Fruit fly (Drosophila melanogaster): Measurements from ENCODE around the gene BobA.

Gene BobA

dm6 chr3L:14964862-14965261 is 18.9 kb upstream of the BobA start:
- TF ChIP-seq run (tag; optimal IDR thresholded peaks at IDR 0.05) (no peak), nerfin-1 (tag; optimal IDR thresholded peaks at IDR 0.05) (no peak), kah (GFP tag; optimal IDR thresholded peaks at IDR 0.05) (no peak), HmgZ (tag; optimal IDR thresholded peaks at IDR 0.05) (no peak), eyg (GFP tag; optimal IDR thresholded peaks at IDR 0.05) (no peak), Xbp1 (GFP tag; optimal IDR thresholded peaks at IDR 0.05) (no peak), zen (tag; optimal IDR thresholded peaks at IDR 0.05) (peak; percentile 100), Kr (GFP tag; optimal IDR thresholded peaks at IDR 0.05) (no peak), Mrtf (GFP tag; IDR thresholded peaks at IDR 0.05) (no peak), Hr51 (GFP tag; optimal IDR thresholded peaks at IDR 0.05) (no peak), tll (GFP tag; optimal IDR thresholded peaks at IDR 0.05) (peak in 1 of 2 experiments; percentile 78), CG15479 (GFP tag; optimal IDR thresholded peaks at IDR 0.05) (peak; percentile 77), Fer2 (tag; optimal IDR thresholded peaks at IDR 0.05) (no peak)

DNA sequence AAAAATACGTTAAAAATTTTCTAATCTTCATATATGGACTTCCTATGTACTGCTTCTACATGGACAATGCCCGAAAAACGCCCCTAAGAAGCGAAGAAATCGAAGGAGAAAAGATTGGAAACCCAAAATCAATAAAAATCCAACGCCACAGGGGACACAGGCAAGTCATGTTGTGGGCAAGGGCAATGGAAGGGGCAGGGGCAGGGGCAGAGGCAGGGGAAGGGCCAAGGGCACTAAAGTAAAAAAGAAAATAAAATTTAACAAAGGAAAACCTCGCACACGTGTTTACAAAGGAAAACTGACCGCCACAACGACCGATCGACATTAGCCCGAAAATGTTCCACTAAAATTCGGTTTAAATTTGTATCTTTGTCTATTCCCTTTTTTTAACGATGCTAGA is 16.8 kb upstream of the BobA start:
- peak; percentile 50; the same call in 1 of the 2 replicates for TF ChIP-seq onecut (GFP tag; IDR thresholded peaks at IDR 0.05)
- peak; percentile 86 for TF ChIP-seq twi (tag; optimal IDR thresholded peaks at IDR 0.05)
- TF ChIP-seq CG8924 (tag; optimal IDR thresholded peaks at IDR 0.05): peak; percentile 9
- no peak for TF ChIP-seq CG7357 (GFP tag; IDR thresholded peaks at IDR 0.05)
- TF ChIP-seq sens (GFP tag): peak; percentile 50
- TF ChIP-seq CG7745 (tag; optimal IDR thresholded peaks at IDR 0.05): peak; percentile 37
- peak; percentile 92 for TF ChIP-seq crol (GFP tag; IDR thresholded peaks at IDR 0.05)
- no peak for TF ChIP-seq CG17912 (GFP tag; optimal IDR thresholded peaks at IDR 0.05)
- peak; percentile 3 for TF ChIP-seq zen (tag; optimal IDR thresholded peaks at IDR 0.05)
- no peak for TF ChIP-seq CG11093 (GFP tag; IDR thresholded peaks at IDR 0.05)
- no peak for TF ChIP-seq CG15479 (GFP tag; optimal IDR thresholded peaks at IDR 0.05)
- TF ChIP-seq tll (GFP tag; optimal IDR thresholded peaks at IDR 0.05): peak in 1 of 2 experiments; percentile 31
- peak; percentile 86 for TF ChIP-seq kni (GFP tag; optimal IDR thresholded peaks at IDR 0.05)
- TF ChIP-seq CG2199 (GFP tag; IDR thresholded peaks at IDR 0.05): peak; percentile 88
- TF ChIP-seq mam (GFP tag; optimal IDR thresholded peaks at IDR 0.05): no peak
- TF ChIP-seq sqz (GFP tag; optimal IDR thresholded peaks at IDR 0.05): peak; percentile 18
- no peak for TF ChIP-seq h (optimal IDR thresholded peaks at IDR 0.05)
- no peak for TF ChIP-seq CG7839 (tag; optimal IDR thresholded peaks at IDR 0.05)
- TF ChIP-seq MTF-1 (GFP tag; optimal IDR thresholded peaks at IDR 0.05; ENCODE audit: borderline replicate concordance): no peak
- TF ChIP-seq pros (GFP tag; optimal IDR thresholded peaks at IDR 0.05): peak; percentile 88
- no peak for TF ChIP-seq gt (GFP tag; IDR thresholded peaks at IDR 0.05)
- TF ChIP-seq CG6765 (GFP tag; optimal IDR thresholded peaks at IDR 0.05): no peak
- no peak for TF ChIP-seq crp (GFP tag; optimal IDR thresholded peaks at IDR 0.05)
- TF ChIP-seq Hey (tag; optimal IDR thresholded peaks at IDR 0.05): no peak
- TF ChIP-seq jing (GFP tag; optimal IDR thresholded peaks at IDR 0.05): no peak
- peak in 1 of 3 experiments; percentile 48 for TF ChIP-seq Stat92E (GFP tag; optimal IDR thresholded peaks at IDR 0.05)
- peak; percentile 22 for TF ChIP-seq cad (GFP tag; optimal IDR thresholded peaks at IDR 0.05)
- TF ChIP-seq CG6254 (GFP tag; optimal IDR thresholded peaks at IDR 0.05): peak; percentile 32
- no peak for TF ChIP-seq D19A (tag; optimal IDR thresholded peaks at IDR 0.05)
